Worm (Caenorhabditis elegans) whole organism, mixed stage, embryonic: ENCODE data around the gene D1054.3.

Experiments used
- M03D4.4 ChIP-seq: sonication (generic microtip); optimal IDR thresholded peaks from 2 replicates; lab custom pipeline; 2017; ENCODE audit warnings: mild to moderate bottlenecking, missing genetic modification characterization, missing compliant biosample characterization
- bed-3 ChIP-seq: fragments of 200-800 bp; sonication (Bioruptor generic); optimal IDR thresholded peaks from 3 replicates; lab custom pipeline; 2018; ENCODE audit warnings: mild to moderate bottlenecking, missing genetic modification characterization, moderate library complexity, missing compliant biosample characterization
- blmp-1 ChIP-seq: fragments of 150-350 bp; optimal IDR thresholded peaks from 2 replicates; lab custom pipeline; 2014; ENCODE audit warnings: missing biosample characterization, missing genetic modification characterization
- ceh-39 ChIP-seq: fragments of 150-350 bp; optimal IDR thresholded peaks from 2 replicates; lab custom pipeline; 2014; ENCODE audit warnings: missing biosample characterization, missing genetic modification characterization
- ceh-43 ChIP-seq: fragments of 200-800 bp; sonication (Bioruptor generic); optimal IDR thresholded peaks from 2 replicates; lab custom pipeline; 2018; ENCODE audit warnings: mild to moderate bottlenecking, missing genetic modification characterization, moderate library complexity, missing compliant biosample characterization
- ceh-83 ChIP-seq: fragments of 200-800 bp; sonication (Bioruptor generic); optimal IDR thresholded peaks from 2 replicates; lab custom pipeline; 2018; ENCODE audit warnings: mild to moderate bottlenecking, missing genetic modification characterization, missing compliant biosample characterization
- ces-1 ChIP-seq: fragments of 150-350 bp; optimal IDR thresholded peaks from 2 replicates; lab custom pipeline; 2014; ENCODE audit warnings: missing biosample characterization, missing genetic modification reagents, missing genetic modification characterization
- cnd-1 ChIP-seq: fragments of 200-800 bp; sonication (Bioruptor generic); optimal IDR thresholded peaks from 2 replicates; lab custom pipeline; 2018; ENCODE audit warnings: mild to moderate bottlenecking, missing genetic modification characterization, missing compliant biosample characterization
- drap-1 ChIP-seq: fragments of 200-800 bp; sonication (Bioruptor generic); optimal IDR thresholded peaks from 3 replicates; lab custom pipeline; 2018; ENCODE audit warnings: mild to moderate bottlenecking, missing genetic modification characterization, missing compliant biosample characterization
- elt-1 ChIP-seq: sonication (generic microtip); optimal IDR thresholded peaks from 2 replicates; lab custom pipeline; 2017; ENCODE audit warnings: missing genetic modification characterization, mild to moderate bottlenecking, missing compliant biosample characterization, antibody characterized with exemption, moderate library complexity, borderline replicate concordance; ENCODE audit not compliant: insufficient read depth
- flh-1 ChIP-seq: fragments of 200-800 bp; sonication (Bioruptor generic); optimal IDR thresholded peaks from 2 replicates; lab custom pipeline; 2018; ENCODE audit warnings: mild to moderate bottlenecking, missing genetic modification characterization, moderate library complexity, missing compliant biosample characterization
- hlh-1 ChIP-seq: fragments of 150-350 bp; optimal IDR thresholded peaks from 2 replicates; lab custom pipeline; 2014; ENCODE audit warnings: missing biosample characterization, missing genetic modification reagents, missing genetic modification characterization
- lin-13 ChIP-seq: fragments of 150-350 bp; optimal IDR thresholded peaks from 2 replicates; lab custom pipeline; 2014; ENCODE audit warnings: missing biosample characterization, missing genetic modification characterization
- lin-32 ChIP-seq: fragments of 200-800 bp; sonication (Bioruptor generic); optimal IDR thresholded peaks from 2 replicates; lab custom pipeline; 2018; ENCODE audit warnings: mild to moderate bottlenecking, missing genetic modification characterization, missing compliant biosample characterization
- lsy-2 ChIP-seq: fragments of 150-350 bp; optimal IDR thresholded peaks from 2 replicates; lab custom pipeline; 2014; ENCODE audit warnings: missing biosample characterization, missing genetic modification characterization
- mab-5 ChIP-seq: fragments of 150-350 bp; optimal IDR thresholded peaks from 2 replicates; lab custom pipeline; 2014; ENCODE audit warnings: missing biosample characterization, missing genetic modification characterization
- mep-1 ChIP-seq: fragments of 150-350 bp; optimal IDR thresholded peaks from 2 replicates; lab custom pipeline; 2017; ENCODE audit warnings: missing biosample characterization, missing genetic modification reagents, missing genetic modification characterization, inconsistent platforms
- mls-2 ChIP-seq: sonication (generic microtip); optimal IDR thresholded peaks from 2 replicates; lab custom pipeline; 2016; ENCODE audit warnings: mild to moderate bottlenecking, missing genetic modification characterization, moderate library complexity, missing compliant biosample characterization
- nhr-12 ChIP-seq: fragments of 150-350 bp; optimal IDR thresholded peaks from 2 replicates; lab custom pipeline; 2014; ENCODE audit warnings: missing biosample characterization, missing genetic modification characterization
- nhr-2 ChIP-seq: fragments of 150-350 bp; optimal IDR thresholded peaks from 2 replicates; lab custom pipeline; 2014; ENCODE audit warnings: missing biosample characterization, missing genetic modification characterization
- nhr-237 ChIP-seq: fragments of 150-350 bp; optimal IDR thresholded peaks from 2 replicates; lab custom pipeline; 2014; ENCODE audit warnings: missing biosample characterization, missing genetic modification characterization
- nhr-28 ChIP-seq: fragments of 150-350 bp; optimal IDR thresholded peaks from 2 replicates; lab custom pipeline; 2014; ENCODE audit warnings: missing biosample characterization, missing genetic modification characterization
- nhr-76 ChIP-seq: sonication (generic microtip); optimal IDR thresholded peaks from 2 replicates; lab custom pipeline; 2017; ENCODE audit warnings: missing biosample characterization, missing genetic modification characterization
- pha-4 ChIP-seq: fragments of 150-350 bp; optimal IDR thresholded peaks from 2 replicates; lab custom pipeline; 2018; ENCODE audit warnings: missing biosample characterization, missing genetic modification reagents, missing genetic modification characterization
- sem-2 ChIP-seq: fragments of 200-800 bp; sonication (Bioruptor generic); optimal IDR thresholded peaks from 2 replicates; lab custom pipeline; 2018; ENCODE audit warnings: mild to moderate bottlenecking, missing genetic modification characterization, missing compliant biosample characterization
- snpc-4 ChIP-seq: fragments of 150-350 bp; optimal IDR thresholded peaks from 2 replicates; lab custom pipeline; 2014; ENCODE audit warnings: missing biosample characterization, missing genetic modification characterization
- unc-120 ChIP-seq: sonication (generic microtip); optimal IDR thresholded peaks from 2 replicates; lab custom pipeline; 2017; ENCODE audit warnings: missing genetic modification characterization, missing compliant biosample characterization; ENCODE audit not compliant: poor library complexity, severe bottlenecking
- unc-39 ChIP-seq: fragments of 150-350 bp; optimal IDR thresholded peaks from 2 replicates; lab custom pipeline; 2014; ENCODE audit warnings: missing biosample characterization, missing genetic modification characterization
- zip-8 ChIP-seq: fragments of 150-350 bp; optimal IDR thresholded peaks from 2 replicates; lab custom pipeline; 2014; ENCODE audit warnings: missing biosample characterization, missing genetic modification characterization
- ztf-11 ChIP-seq: fragments of 150-350 bp; optimal IDR thresholded peaks from 2 replicates; lab custom pipeline; 2014; ENCODE audit warnings: missing biosample characterization, missing genetic modification characterization

D1054.3 gene

DNA sequence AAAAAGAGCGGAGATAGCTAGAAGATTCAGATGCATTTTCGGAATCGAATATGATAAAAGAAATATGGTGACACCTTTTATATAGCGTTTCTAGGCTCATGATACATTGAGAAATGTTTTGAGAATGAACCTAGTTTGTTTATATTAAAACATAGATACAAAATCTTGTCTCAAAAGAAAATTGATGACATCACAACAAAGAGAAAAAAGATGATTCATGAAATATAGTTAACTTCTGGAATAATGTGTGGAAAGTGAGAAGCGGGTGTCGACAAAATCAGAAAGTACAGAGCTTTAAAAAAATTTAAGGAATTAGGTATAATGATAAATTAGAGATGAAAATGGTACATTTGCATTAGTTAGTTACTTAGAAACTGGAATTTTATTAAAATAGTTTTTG, 21.5 kb downstream of the D1054.3 start, which contains the start of gene D1054.10:
Gene D1054.10 (minus strand): TSS at position 101 of the 400 bp plus-strand sequence.
- TF ChIP-seq bed-3 (GFP tag; lab: Kevin White, UChicago) (no peak), snpc-4 (tag; lab: Kevin White, UChicago) (no peak), ces-1 (GFP tag; lab: Kevin White, UChicago) (no peak), sem-2 (GFP tag; lab: Kevin White, UChicago) (no peak)

DNA sequence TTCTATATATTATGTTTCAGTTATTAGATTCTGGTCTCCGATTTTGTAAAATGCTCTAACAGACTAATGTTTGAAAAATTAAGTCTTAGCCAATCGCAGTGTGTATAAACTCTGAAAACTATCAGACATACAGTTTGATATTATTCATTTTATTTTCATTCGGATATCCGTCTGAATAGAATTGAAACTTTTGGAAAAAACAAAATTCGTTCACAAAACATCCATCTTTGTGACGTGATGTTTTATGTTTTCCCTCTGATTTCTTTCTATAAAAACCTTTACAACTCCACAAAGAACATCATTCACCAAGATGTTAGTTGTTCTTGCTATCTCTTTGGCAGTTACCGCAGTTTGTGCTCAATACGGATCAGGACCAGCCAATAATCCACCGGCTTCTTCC, 22.2 kb downstream of the D1054.3 start, which contains the start of gene ule-3:
Gene ule-3 (plus strand): TSS at position 301 of the 400 bp plus-strand sequence.
- TF ChIP-seq mep-1 (tag; lab: Kevin White, UChicago) (no peak), drap-1 (GFP tag; lab: Kevin White, UChicago) (no peak), flh-1 (GFP tag; lab: Kevin White, UChicago) (no peak), ceh-83 (GFP tag; lab: Kevin White, UChicago) (no peak), sem-2 (GFP tag; lab: Kevin White, UChicago) (no peak), nhr-2 (no peak), nhr-76 (no peak), cnd-1 (no peak), blmp-1 (no peak), lsy-2 (no peak), nhr-12 (tag; lab: Kevin White, UChicago) (no peak), nhr-28 (tag; lab: Kevin White, UChicago) (no peak), lin-32 (GFP tag; lab: Kevin White, UChicago) (no peak), ces-1 (GFP tag; lab: Kevin White, UChicago) (no peak), M03D4.4 (tag; lab: Kevin White, UChicago) (no peak), snpc-4 (tag; lab: Kevin White, UChicago) (no peak), ztf-11 (tag; lab: Kevin White, UChicago) (no peak), unc-39 (tag; lab: Kevin White, UChicago) (no peak)

DNA sequence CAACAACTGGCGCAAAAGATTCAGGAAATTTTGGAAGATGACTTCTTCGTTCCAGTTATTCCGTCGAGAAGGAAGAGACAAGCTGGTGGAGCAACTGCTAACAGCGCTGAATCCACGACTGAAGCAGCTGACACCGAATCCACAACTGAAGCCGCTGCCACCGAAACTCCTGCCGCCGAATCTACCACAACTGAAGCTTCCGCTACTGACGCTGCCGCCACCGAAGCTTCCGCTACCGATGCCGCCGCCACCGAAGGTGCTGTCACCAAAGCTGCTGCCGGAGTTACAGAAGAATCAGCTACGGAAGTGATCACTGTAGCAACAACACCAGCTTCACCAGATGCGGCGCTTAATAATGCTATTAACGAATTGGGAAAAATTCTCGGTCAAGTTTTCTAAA, 23.2 kb downstream of the D1054.3 start:
- TF ChIP-seq unc-120: no peak

DNA sequence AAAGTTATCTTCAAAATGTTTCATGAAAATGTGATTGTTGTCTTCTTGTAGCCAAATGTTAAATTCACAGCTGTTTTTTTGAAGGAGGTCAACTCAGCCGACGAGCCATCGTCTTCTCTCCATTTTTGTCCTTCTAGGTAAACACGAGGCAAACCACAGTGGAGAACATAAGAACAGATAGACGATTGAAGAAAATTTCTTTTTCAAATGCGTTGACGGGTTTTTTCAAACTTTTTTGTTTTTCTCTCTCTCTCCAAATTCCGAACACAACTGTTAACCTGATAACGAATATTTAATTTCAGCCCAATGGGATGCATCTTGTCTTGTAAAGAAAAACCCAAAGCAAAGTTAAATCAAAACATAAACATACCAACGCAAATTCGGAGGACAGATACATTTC, 24.2 kb downstream of the D1054.3 start, which contains the start of gene D1054.19:
Gene D1054.19 (plus strand): TSS at position 301 of the 400 bp plus-strand sequence.
- no peak for TF ChIP-seq ztf-11 (tag; lab: Kevin White, UChicago)
- no peak for TF ChIP-seq ceh-83 (GFP tag; lab: Kevin White, UChicago)
- TF ChIP-seq ceh-43 (GFP tag; lab: Kevin White, UChicago): no peak
- TF ChIP-seq ces-1 (GFP tag; lab: Kevin White, UChicago): no peak
- TF ChIP-seq elt-1 (tag; lab: Kevin White, UChicago): no peak
- no peak for TF ChIP-seq flh-1 (GFP tag; lab: Kevin White, UChicago)
- TF ChIP-seq unc-120: no peak
- TF ChIP-seq nhr-237 (tag; lab: Kevin White, UChicago): no peak
- TF ChIP-seq nhr-76: no peak
- no peak for TF ChIP-seq snpc-4 (tag; lab: Kevin White, UChicago)
- no peak for TF ChIP-seq unc-39 (tag; lab: Kevin White, UChicago)
- TF ChIP-seq nhr-12 (tag; lab: Kevin White, UChicago): no peak
- TF ChIP-seq mep-1 (tag; lab: Kevin White, UChicago): no peak
- no peak for TF ChIP-seq zip-8 (tag; lab: Kevin White, UChicago)
- TF ChIP-seq pha-4 (tag; lab: Kevin White, UChicago): no peak
- no peak for TF ChIP-seq hlh-1 (tag; lab: Kevin White, UChicago)
- TF ChIP-seq blmp-1: no peak
- no peak for TF ChIP-seq ceh-39 (tag; lab: Kevin White, UChicago)

DNA sequence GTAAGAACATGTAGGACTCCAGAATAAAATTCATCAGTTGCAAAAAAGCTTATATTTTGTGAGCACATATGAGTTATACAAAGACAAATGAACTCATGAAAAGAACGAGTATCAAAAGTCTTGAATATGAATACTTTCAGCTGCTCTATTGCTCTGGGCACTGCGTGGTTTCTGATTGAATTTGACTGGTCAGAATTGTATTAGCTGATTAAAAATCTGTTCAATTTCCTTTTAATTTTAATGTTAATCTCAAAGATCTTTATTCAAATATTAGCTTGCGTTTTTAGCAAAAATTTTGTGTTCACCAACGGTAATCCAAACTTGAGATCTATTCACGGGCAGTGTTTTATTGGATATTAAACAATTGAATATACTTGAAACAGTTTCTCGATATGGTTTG, 26.8 kb downstream of the D1054.3 start, which contains the start of gene srh-184:
Gene srh-184 (minus strand): TSS at position 101 of the 400 bp plus-strand sequence.
- TF ChIP-seq hlh-1 (tag; lab: Kevin White, UChicago) (no peak), ces-1 (GFP tag; lab: Kevin White, UChicago) (no peak), lin-13 (tag; lab: Kevin White, UChicago) (no peak), snpc-4 (tag; lab: Kevin White, UChicago) (no peak), nhr-237 (tag; lab: Kevin White, UChicago) (no peak), zip-8 (tag; lab: Kevin White, UChicago) (no peak), mep-1 (tag; lab: Kevin White, UChicago) (no peak)

DNA sequence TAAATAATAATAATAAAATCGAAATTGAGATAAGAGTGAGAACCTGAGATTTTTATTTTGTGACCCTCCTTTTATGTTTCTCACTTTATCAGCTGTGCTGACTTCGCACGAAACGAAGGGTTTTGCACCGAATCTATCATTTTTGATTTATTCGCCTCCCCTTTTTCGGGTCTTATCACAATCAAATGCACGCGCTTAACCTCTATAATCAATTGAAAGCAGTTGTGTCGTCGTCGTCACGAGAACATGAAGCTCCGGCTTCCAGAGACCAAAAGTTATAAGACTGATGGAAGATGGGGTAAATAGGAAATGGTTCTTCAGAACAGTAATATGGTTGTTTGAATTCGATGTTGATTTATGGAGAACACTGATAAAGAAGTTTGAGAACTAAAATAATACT, 29.9 kb downstream of the D1054.3 start, which contains the start of gene D1054.18:
Gene D1054.18 (minus strand): TSS at position 45 of the 400 bp plus-strand sequence.
- TF ChIP-seq sem-2 (GFP tag; lab: Kevin White, UChicago) (no peak), flh-1 (GFP tag; lab: Kevin White, UChicago) (no peak), unc-120 (no peak), hlh-1 (tag; lab: Kevin White, UChicago) (no peak), M03D4.4 (tag; lab: Kevin White, UChicago) (no peak), nhr-28 (tag; lab: Kevin White, UChicago) (no peak), mab-5 (no peak), elt-1 (tag; lab: Kevin White, UChicago) (no peak), nhr-76 (no peak), mls-2 (tag; lab: Kevin White, UChicago) (no peak), nhr-237 (tag; lab: Kevin White, UChicago) (no peak)
